Worm (Caenorhabditis elegans): ENCODE results near the gene F54D5.9.
A peak's percentile ranks its signal among the peaks of the same experiment; 100 is the strongest.

Gene F54D5.9

DNA sequence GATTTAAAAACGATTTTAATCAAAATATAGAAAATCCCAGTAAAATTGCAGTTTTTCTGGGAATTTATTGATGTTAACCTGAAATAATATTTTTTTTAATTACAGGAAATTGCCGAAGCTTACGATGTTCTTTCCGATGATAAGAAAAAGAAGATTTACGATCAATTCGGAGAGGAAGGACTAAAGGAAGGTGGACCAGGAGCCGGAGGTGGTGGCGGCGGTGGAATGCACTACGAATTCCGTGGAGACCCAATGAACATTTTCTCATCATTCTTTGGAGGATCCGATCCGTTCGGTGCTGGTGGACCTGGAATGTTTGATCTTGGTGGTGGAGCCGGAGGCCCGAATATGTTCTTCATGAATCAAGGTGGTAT, 1.3 kb upstream of the F54D5.9 start:
- TF ChIP-seq zfh-2 (GFP tag; conservative IDR thresholded peaks at IDR 0.05) (peak; percentile 64), T26A5.8 (tag; optimal IDR thresholded peaks at IDR 0.05) (no peak), lin-54 (GFP tag; optimal IDR thresholded peaks at IDR 0.05) (peak; percentile 1), lin-26 (GFP tag; IDR thresholded peaks at IDR 0.05) (0 out of 2 replicates have a peak, but pooled peaks have one; percentile 12), madf-10 (tag; optimal IDR thresholded peaks at IDR 0.05) (no peak), nfyb-1 (GFP tag; IDR thresholded peaks at IDR 0.05) (peak; percentile 38; the same call in 1 of the 2 replicates), hrde-1 (tag; optimal IDR thresholded peaks at IDR 0.05; ENCODE audit: borderline replicate concordance) (no peak), athp-1 (tag; optimal IDR thresholded peaks at IDR 0.05) (no peak)

DNA sequence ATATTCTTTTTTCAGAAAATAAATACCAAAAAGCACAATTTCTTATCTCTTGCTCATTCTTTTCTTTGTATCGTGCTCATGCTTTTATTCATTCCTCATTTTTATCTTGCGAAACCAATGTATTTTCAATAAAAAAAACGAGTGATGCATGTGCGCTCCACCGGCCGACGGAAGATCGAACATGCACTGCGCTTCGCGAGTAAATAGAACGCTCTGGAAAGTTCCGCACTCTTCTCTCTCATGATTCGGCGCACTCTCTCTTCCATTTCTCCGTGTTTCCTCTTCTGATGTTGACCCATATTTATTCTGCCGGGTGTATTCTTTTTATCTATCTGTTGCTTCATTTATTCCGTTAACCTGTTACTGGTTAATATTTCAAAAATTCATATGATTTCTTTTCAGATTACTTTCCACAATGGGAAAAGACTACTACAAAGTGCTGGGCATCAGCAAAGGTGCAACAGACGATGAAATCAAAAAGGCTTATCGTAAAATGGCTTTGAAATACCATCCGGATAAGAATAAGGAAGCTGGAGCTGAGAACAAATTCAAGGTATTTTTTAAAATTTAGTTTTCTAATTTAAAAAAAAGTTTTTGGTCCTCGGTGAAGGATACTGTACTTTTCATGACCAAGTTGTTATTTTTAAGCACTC, 797 bp upstream of the F54D5.9 start, which contains the start of gene dnj-13:
Gene dnj-13 (plus strand): TSS at position 403 of the 653 bp plus-strand sequence.
- TF ChIP-seq ekl-4 (GFP tag; IDR thresholded peaks at IDR 0.05) (peak; percentile 98), F57C9.4 (tag; optimal IDR thresholded peaks at IDR 0.05) (no peak), F57A8.1 (GFP tag; optimal IDR thresholded peaks at IDR 0.05) (peak; percentile 5), repo-1 (tag; optimal IDR thresholded peaks at IDR 0.05) (peak; percentile 91), aptf-3 (GFP tag; IDR thresholded peaks at IDR 0.05) (peak; percentile 89; the same call in 1 of the 2 replicates), C17E4.6 (GFP tag; IDR thresholded peaks at IDR 0.05) (peak; percentile 94), ceh-40 (GFP tag; IDR thresholded peaks at IDR 0.05) (peak; percentile 86), egl-44 (GFP tag; IDR thresholded peaks at IDR 0.05) (peak; percentile 89), bed-1 (GFP tag; IDR thresholded peaks at IDR 0.05) (no peak), atf-7 (tag; optimal IDR thresholded peaks at IDR 0.05) (peak; percentile 96), Y56A3A.18 (GFP tag; IDR thresholded peaks at IDR 0.05) (peak; percentile 82), sptf-2 (GFP tag; optimal IDR thresholded peaks at IDR 0.05) (no peak), F39B2.1 (GFP tag; IDR thresholded peaks at IDR 0.05) (peak; percentile 93), Y53G8AR.9 (GFP tag; conservative IDR thresholded peaks at IDR 0.05) (peak; percentile 98), zim-3 (tag; optimal IDR thresholded peaks at IDR 0.05) (peak; percentile 89), mxl-1 (tag; optimal IDR thresholded peaks at IDR 0.05) (no peak), ceh-100 (GFP tag; IDR thresholded peaks at IDR 0.05) (peak; percentile 93), hrde-1 (tag; optimal IDR thresholded peaks at IDR 0.05; ENCODE audit: borderline replicate concordance) (peak; percentile 14), hmg-1.2 (GFP tag; IDR thresholded peaks at IDR 0.05) (peak; percentile 79), unc-130 (GFP tag; optimal IDR thresholded peaks at IDR 0.05) (peak; percentile 35), F10E7.11 (tag; optimal IDR thresholded peaks at IDR 0.05) (peak; percentile 94), rec-8 (tag; optimal IDR thresholded peaks at IDR 0.05) (no peak), ceh-58 (GFP tag; IDR thresholded peaks at IDR 0.05) (0 out of 2 replicates have a peak, but pooled peaks have one; percentile 81), F55B11.4 (tag; optimal IDR thresholded peaks at IDR 0.05; ENCODE audit: borderline replicate concordance, insufficient read depth) (no peak), nhr-27 (tag; optimal IDR thresholded peaks at IDR 0.05) (peak; percentile 93), Y67H2A.10 (GFP tag; conservative IDR thresholded peaks at IDR 0.05) (peak; percentile 95), let-526 (GFP tag; IDR thresholded peaks at IDR 0.05) (peak; percentile 98), ccch-3 (GFP tag; optimal IDR thresholded peaks at IDR 0.05) (no peak), ama-1 (optimal IDR thresholded peaks at IDR 0.05) (peak; percentile 70), ama-1 (GFP tag; optimal IDR thresholded peaks at IDR 0.05) (peak in 1 of 2 experiments; percentile 28), snpc-4 (GFP tag; optimal IDR thresholded peaks at IDR 0.05) (peak; percentile 24), snpc-4 (tag; optimal IDR thresholded peaks at IDR 0.05) (peak in 3 of 4 experiments; percentile 53 to 82 (median 74)), K12H6.12 (tag; optimal IDR thresholded peaks at IDR 0.05) (peak; percentile 95), dpff-1 (tag; optimal IDR thresholded peaks at IDR 0.05) (peak; percentile 58), aptf-2 (GFP tag; conservative IDR thresholded peaks at IDR 0.05) (peak; percentile 73), athp-1 (tag; optimal IDR thresholded peaks at IDR 0.05) (peak; percentile 97), B0019.2 (GFP tag; conservative IDR thresholded peaks at IDR 0.05) (peak; percentile 54; the same call in 1 of the 2 replicates), somi-1 (GFP tag; optimal IDR thresholded peaks at IDR 0.05) (peak; percentile 90), rpc-1 (optimal IDR thresholded peaks at IDR 0.05) (peak; percentile 79), rpc-1 (tag; optimal IDR thresholded peaks at IDR 0.05) (no peak), F33H1.4 (GFP tag; IDR thresholded peaks at IDR 0.05) (peak; percentile 83)
